Worm (Caenorhabditis elegans) whole organism, L3 larva: ENCODE results near the gene T01H3.5.

Experiments used
- daf-12 ChIP-seq: fragments of 150-350 bp; optimal IDR thresholded peaks from 2 replicates; lab custom pipeline; 2014; ENCODE audit warnings: missing biosample characterization, missing genetic modification reagents, missing genetic modification characterization
- nhr-237 ChIP-seq: fragments of 150-350 bp; optimal IDR thresholded peaks from 2 replicates; lab custom pipeline; 2014; ENCODE audit warnings: missing biosample characterization, missing genetic modification characterization

ce11 chrII:7866081-7866480 lies 13.3 kb upstream of the T01H3.5 start:
- no peak for TF ChIP-seq nhr-237 (tag; lab: Kevin White, UChicago)
- TF ChIP-seq daf-12 (tag; lab: Kevin White, UChicago), result no peak
